Fruit fly (Drosophila melanogaster) whole organism, wandering third instar larva: ENCODE results near the gene Ir94e.

Experiments used
- CG32264 ChIP-seq: fragments of 200-800 bp; sonication (Bioruptor generic); optimal IDR thresholded peaks from 2 replicates; lab custom pipeline; 2016; ENCODE audit warnings: missing biosample characterization, missing genetic modification characterization
- Dfd ChIP-seq: fragments of >200 bp; optimal IDR thresholded peaks from 2 replicates; lab custom pipeline; 2017; ENCODE audit warnings: missing biosample characterization, missing genetic modification characterization
- Dif ChIP-seq: fragments of 200-275, 200-300 bp; sonication (Bioruptor generic); optimal IDR thresholded peaks from 2 replicates; lab custom pipeline; 2018; ENCODE audit warnings: missing biosample characterization, missing genetic modification characterization; ENCODE audit not compliant: partially characterized antibody
- Hnf4 ChIP-seq: fragments of 200-800 bp; sonication (Bioruptor generic); optimal IDR thresholded peaks from 2 replicates; lab custom pipeline; 2016; ENCODE audit warnings: missing biosample characterization, mild to moderate bottlenecking, missing genetic modification characterization
- N ChIP-seq: fragments of >200 bp; optimal IDR thresholded peaks from 2 replicates; lab custom pipeline; 2018; ENCODE audit warnings: missing biosample characterization, missing external identifiers, missing genetic modification characterization
- OdsH ChIP-seq: fragments of 200-800 bp; sonication (Bioruptor generic); optimal IDR thresholded peaks from 2 replicates; lab custom pipeline; 2016; ENCODE audit warnings: missing biosample characterization, mild to moderate bottlenecking, missing genetic modification characterization
- Rel ChIP-seq, 2 experiments: fragments of 200-800 bp; sonication (Bioruptor generic) in 1 of 2; optimal IDR thresholded peaks; 2 replicates in 1 of 2; 3 replicates in 1 of 2; lab custom pipeline; 2016 to 2019; ENCODE audit warnings: mild to moderate bottlenecking in 2 of 2, missing biosample characterization in 2 of 2, missing genetic modification characterization in 2 of 2, moderate library complexity in 1 of 2
- h ChIP-seq: fragments of 200-800 bp; sonication (Bioruptor generic); optimal IDR thresholded peaks from 3 replicates; lab custom pipeline; 2016; ENCODE audit warnings: missing biosample characterization, mild to moderate bottlenecking, missing genetic modification characterization
- pan ChIP-seq: fragments of >200 bp; optimal IDR thresholded peaks from 2 replicates; lab custom pipeline; 2017
- woc ChIP-seq: sonication (Bioruptor generic); optimal IDR thresholded peaks from 2 replicates; lab custom pipeline; 2016; ENCODE audit warnings: missing biosample characterization, mild to moderate bottlenecking, missing genetic modification characterization

DNA sequence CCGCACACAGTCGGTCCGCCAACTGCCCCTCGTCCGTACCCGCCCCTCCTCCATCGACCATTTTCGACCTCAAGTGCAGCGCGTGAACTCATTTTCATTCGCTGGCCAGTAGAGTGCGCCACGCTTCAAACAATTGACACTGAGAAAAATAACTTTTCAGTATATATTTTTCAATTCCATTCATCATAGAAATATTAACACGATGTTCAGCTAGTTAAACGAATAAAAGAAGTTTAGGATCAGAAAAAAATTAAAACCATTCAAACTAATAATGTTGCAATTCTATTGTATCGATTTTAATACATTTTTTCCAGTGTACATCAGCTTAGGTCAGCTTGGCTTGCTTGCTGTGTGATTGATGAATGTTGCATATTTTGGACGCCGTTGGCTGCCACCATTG, 18.4 kb upstream of the Ir94e start:
- TF ChIP-seq CG32264 (no peak), OdsH (GFP tag; lab: Kevin White, UChicago) (no peak), pan (lab: Kevin White, UChicago) (no peak), N (GFP tag; lab: Kevin White, UChicago) (no peak), Dfd (no peak), Dif (GFP tag; lab: Kevin White, UChicago) (no peak), h (GFP tag; lab: Kevin White, UChicago) (no peak), Hnf4 (no peak), Rel (GFP tag; optimal IDR thresholded peaks at IDR 0.05; lab: Kevin White, UChicago) (no peak), Rel (tag; optimal IDR thresholded peaks at IDR 0.05; lab: Kevin White, UChicago) (no peak), woc (no peak)
